Worm (Caenorhabditis elegans): Measurements from ENCODE around the gene T23B5.4.

DNA sequence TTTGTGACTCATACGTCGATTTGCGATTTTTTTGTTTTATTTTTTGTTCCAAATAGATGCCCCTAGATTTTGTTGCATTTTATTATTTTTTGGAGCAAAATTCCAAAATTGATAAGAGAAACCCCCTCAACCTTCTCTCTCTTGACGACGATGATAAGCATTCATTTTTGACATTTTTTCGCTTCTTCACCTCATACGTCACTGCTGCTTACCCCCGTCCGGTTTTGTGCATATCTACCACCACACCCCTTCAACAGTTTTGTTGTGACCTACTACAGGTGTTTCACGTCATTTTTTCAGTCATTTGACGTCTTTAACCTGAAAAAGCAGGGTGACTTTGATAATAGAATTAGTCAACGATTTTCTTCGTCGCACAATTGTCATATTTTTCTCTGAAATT, 24.1 kb downstream of the T23B5.4 start:
- no peak for TF ChIP-seq ama-1 (optimal IDR thresholded peaks at IDR 0.05)
- TF ChIP-seq ceh-36 (tag; optimal IDR thresholded peaks at IDR 0.05): no peak
- TF ChIP-seq aly-1 (tag; optimal IDR thresholded peaks at IDR 0.05): no peak
- no peak for TF ChIP-seq hnd-1 (tag; optimal IDR thresholded peaks at IDR 0.05)
- TF ChIP-seq ceh-13 (GFP tag; optimal IDR thresholded peaks at IDR 0.05): no peak
- TF ChIP-seq tra-4 (tag; optimal IDR thresholded peaks at IDR 0.05): no peak
- no peak for TF ChIP-seq tbx-11 (GFP tag; IDR thresholded peaks at IDR 0.05)
- TF ChIP-seq scrt-1 (GFP tag; IDR thresholded peaks at IDR 0.05): no peak
- TF ChIP-seq F13C5.2 (tag; optimal IDR thresholded peaks at IDR 0.05): no peak

Measured in whole organism, early embryonic.